Worm (Caenorhabditis elegans) whole organism, dauer: ENCODE measurements around the gene F36D3.8.

Source experiments
- unc-62 ChIP-seq: sonication (generic microtip); optimal IDR thresholded peaks from 2 replicates; lab custom pipeline; 2017; ENCODE audit warnings: missing biosample characterization, missing genetic modification reagents, missing genetic modification characterization

Gene F36D3.8

DNA sequence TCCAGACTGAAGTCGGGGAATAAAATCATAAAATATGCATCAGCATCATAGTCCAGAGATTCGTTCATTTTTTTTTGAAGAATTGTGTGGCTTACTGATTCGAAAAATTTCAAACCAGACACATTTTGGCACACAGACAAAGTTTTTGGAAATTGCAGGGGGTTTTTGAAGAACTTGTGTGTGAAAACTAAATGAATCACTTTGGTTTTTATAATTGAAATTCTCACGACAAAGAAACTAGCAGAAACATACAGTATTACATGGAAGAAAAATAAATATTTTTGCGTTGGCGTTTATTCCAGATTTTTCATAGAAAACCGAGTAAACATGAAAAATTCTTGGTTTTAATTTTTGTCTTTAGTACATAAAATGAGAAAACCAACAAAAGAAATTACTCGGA is 4.7 kb upstream of the F36D3.8 start, which contains the start of gene srw-34:
srw-34 (minus strand) TSS at position 101 of the 400 bp plus-strand sequence.
- TF ChIP-seq unc-62 (GFP tag; lab: Kevin White, UChicago): no peak

DNA sequence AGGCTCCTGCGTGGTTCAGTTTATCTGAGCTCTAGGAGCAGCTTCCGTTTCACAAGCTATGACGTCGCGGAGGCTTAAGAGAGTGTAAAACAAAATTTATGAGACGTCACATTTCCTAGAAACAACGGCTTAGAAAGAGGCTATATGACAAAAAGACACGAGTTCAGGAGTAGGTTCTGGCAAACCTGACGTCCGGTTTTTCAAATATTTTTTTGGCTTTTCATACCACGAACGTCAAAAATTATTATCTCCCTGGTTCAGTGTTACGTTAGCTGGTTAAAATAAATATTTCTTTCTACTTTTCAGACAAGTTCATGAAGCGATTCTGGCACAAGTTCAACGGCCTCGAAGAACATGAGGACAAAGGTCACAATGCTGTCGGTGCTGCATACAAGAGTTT is 838 bp downstream of the F36D3.8 start, which contains the start of gene F36D3.16:
F36D3.16 (plus strand) TSS at position 301 of the 400 bp plus-strand sequence.
- no peak for TF ChIP-seq unc-62 (GFP tag; lab: Kevin White, UChicago)

DNA sequence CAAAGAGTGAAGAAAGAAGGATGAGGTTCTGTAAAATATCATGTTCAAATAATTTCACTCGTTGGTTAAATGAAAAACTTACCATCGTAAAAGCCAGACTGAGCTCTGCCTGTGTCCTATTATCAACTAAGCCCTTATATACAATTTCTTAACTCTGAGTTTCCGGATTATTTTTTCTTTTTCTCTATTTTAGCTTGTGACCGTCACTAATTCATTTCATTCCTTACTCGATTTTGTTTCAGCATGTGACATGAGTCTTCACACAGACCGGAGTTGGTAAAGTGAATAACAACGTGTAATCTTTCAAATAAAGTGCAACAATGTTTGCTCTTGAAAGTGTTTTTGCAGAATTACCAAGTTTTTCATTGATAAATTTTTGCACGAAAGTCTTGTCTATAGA is 7.0 kb downstream of the F36D3.8 start, which contains the start of gene cpr-2:
cpr-2 (minus strand) TSS at position 101 of the 400 bp plus-strand sequence.
- TF ChIP-seq unc-62 (GFP tag; lab: Kevin White, UChicago): no peak

DNA sequence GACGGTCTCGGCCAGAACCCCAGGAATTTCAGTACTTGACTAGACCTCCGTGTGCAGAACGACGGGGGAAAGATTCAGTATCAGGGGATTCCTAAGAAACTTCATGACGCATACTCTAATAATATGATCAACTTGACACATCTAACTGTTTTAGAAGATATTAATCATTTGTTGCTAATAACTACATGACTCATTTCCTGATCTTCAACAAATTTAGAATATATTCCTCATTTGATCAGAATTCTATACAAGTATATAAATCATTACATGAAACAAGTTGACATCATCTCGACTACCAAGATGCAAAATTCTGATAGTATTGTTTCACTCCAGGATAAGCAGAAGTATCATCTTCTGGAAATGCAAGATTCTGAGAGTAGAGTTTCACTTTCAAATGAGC is 8.2 kb downstream of the F36D3.8 start, which contains the start of gene Y32B12B.8:
Y32B12B.8 (plus strand) TSS at position 301 of the 400 bp plus-strand sequence.
- TF ChIP-seq unc-62 (GFP tag; lab: Kevin White, UChicago): no peak

DNA sequence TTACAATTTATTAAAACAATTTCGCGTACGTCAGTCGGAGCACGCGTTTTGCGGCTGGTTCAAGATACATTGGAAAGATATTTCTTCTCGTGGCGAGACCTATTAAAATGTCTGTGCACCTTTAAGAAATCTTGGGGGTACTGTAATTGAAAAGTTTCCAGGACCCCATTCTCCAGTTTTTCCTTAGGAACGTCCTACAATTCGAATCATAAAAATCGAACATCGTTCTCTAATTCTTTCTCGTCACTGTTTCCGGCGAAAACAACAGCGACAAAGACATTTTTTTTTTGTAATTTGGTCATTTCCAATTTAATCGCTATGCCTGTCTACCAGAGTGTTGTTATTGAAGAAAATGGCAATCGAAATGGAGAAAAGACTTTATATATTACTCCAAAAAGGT is 9.7 kb downstream of the F36D3.8 start, which contains the start of gene Y32B12B.1:
Y32B12B.1 (plus strand) TSS at position 301 of the 400 bp plus-strand sequence.
- no peak for TF ChIP-seq unc-62 (GFP tag; lab: Kevin White, UChicago)

DNA sequence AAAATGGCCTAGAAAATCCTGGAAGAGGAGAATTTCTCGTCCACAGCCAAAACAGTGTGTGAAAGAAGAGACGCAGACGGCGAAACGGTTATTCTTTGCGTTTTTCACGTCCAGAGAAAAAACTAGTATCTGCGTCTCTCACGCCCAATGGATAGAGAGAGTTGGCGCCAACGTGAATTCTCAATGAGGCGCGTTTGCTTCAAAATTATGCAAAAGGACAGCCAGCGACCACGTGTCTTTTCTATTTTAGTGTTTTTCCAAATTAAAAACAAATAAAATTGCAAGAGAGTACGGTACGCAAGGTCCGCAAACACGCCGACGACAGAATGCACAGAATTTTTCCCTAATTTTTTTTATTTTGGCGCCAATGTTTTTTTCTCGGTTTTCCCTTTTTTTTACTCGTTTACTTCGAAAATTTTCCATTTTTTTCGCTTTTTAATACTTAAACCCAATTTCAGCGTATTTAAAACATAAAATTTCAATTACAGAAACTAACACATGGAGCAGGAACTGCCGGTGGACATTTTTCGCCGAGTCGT is 11.0 kb downstream of the F36D3.8 start, which contains the start of gene Y32B12B.2:
Y32B12B.2 (plus strand) TSS at position 489 of the 539 bp plus-strand sequence.
- no peak for TF ChIP-seq unc-62 (GFP tag; lab: Kevin White, UChicago)

DNA sequence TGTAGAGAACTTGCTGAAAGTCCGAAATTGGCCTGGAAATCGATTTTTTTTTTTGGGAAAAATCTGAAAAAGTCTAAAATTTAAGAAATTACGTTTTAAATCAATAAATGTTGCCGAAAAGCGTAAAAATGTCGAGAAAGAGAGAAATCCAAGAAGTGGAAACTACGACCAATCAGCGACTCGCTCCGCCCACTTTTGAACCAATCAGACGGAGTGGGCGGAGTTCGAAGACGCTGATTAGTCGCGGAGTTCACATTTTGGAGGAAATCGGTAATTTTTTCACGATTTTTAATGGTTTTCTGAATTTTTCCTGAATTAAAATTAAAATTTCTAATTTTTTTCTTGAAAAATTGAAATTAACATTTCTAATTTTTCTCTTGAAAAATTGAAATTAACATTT is 12.7 kb downstream of the F36D3.8 start:
- no peak for TF ChIP-seq unc-62 (GFP tag; lab: Kevin White, UChicago)

DNA sequence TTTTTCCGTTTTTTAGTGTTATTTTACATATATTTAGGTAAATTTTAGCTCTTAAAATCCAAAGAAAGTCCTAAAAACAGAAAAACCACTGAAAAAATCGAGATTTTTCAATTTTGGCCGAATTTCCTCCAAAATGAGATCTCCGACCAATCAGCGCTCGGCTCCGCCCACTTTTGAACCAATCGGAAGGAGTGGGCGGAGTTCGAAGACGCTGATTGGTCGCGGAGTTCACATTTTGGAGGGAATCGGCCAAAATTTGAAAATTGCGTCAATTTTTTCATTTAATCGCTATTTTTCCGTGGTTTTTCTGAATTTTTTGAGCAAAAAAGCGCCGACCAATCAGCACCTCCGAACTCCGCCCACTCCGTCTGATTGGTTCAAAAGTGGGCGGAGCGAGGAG is 13.7 kb downstream of the F36D3.8 start:
- TF ChIP-seq unc-62 (GFP tag; lab: Kevin White, UChicago): no peak

DNA sequence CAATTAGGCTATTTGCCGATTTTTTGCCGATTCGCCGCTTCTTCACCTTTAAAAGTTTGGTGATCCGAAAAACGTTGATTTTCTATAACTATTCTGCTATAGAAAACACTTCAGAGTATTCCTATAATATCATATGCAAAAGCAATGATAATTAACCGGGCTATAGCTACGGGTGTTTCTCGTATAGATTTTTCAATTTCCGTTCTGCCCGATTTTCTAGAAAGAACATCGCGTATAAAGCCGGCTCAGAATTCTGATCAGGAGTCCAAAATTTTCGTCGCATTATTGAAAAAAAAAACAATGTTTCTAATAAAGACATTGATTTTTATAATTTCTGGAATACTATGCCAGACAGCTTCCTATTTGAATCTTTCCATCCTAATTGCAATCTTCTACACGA is 23.7 kb downstream of the F36D3.8 start, which contains the start of gene srbc-65:
srbc-65 (plus strand) TSS at position 301 of the 400 bp plus-strand sequence.
- TF ChIP-seq unc-62 (GFP tag; lab: Kevin White, UChicago): no peak

DNA sequence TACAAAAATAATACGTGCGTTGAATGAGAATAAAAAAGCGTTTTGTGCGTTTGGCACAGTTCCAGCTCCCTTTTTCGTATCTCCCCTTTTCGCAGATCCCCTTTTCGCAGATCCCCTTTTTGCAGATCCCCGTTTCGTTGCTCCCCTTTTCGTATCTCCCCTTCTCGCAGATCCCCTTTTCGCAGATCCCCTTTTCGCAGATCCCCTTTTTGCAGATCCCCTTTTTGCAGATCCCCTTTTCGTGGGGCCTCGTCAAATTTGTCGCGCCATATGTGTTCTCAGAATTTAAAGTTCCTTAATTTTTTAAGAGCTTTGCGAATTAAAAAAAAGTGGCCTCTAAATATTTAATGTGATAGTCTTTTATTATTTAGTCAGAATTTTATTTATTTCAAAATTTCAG is 26.0 kb downstream of the F36D3.8 start, which contains the start of gene Y32B12B.4:
Y32B12B.4 (plus strand) TSS at position 399 of the 400 bp plus-strand sequence.
- TF ChIP-seq unc-62 (GFP tag; lab: Kevin White, UChicago): no peak

DNA sequence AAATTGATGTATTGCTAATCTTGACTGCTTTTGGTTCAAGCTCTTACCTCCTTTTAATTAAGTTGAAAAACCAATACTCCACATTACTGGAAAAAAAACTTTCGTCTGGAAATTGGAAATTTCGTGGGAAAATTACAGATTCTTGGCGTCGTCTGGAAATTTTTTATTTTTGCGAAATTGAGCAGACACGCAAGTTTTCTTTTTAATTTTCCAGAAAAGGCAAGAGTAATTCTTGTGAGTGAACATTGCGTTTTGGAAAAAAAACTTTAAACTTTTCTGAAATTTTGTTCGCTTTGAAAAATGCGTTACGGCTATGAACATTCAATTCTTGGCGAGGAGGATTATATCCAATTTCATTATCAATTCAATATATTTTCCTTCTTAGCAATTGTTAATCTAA is 38.7 kb downstream of the F36D3.8 start, which contains the start of gene sru-45:
sru-45 (plus strand) TSS at position 301 of the 400 bp plus-strand sequence.
- TF ChIP-seq unc-62 (GFP tag; lab: Kevin White, UChicago): no peak

DNA sequence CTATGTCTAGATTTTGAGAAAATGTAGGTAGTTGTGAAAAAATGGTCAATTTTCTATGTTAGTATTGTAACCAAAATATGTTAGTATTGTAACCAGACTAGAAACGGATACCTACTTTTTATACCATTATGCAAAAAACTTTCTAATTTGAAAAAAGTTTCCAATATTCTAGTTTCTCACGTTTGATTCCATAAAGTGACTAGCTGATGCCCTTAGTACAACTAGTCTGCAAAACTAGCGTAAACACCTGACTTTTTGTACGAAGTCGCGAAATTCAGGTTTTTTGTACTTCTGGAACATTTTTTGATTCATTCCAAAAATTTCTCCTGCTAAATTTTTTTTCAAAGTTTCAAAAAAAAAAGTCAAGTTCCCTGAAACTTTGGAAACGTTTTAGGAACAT is 41.1 kb downstream of the F36D3.8 start:
- TF ChIP-seq unc-62 (GFP tag; lab: Kevin White, UChicago): no peak

DNA sequence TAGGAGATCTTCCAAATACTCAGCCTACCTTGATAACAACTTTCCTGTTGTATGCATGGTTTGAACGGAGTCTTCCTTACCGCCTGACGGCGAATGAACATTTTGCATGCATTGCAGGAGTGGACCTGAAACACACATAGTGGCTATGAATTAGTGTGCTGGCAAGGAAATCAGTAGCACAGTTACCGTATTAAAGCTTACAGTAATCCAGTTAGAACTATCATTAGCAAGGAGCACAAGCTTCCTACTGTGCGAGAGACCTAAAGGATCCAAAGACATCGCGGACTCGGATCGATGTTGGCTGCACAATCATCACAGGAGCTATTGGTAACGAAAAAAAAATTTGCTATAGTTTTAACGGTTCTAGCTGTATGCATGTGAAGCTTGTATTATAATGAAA is 43.7 kb downstream of the F36D3.8 start, which contains the start of gene nhr-233:
nhr-233 (minus strand) TSS at position 101 of the 400 bp plus-strand sequence.
- TF ChIP-seq unc-62 (GFP tag; lab: Kevin White, UChicago): no peak

DNA sequence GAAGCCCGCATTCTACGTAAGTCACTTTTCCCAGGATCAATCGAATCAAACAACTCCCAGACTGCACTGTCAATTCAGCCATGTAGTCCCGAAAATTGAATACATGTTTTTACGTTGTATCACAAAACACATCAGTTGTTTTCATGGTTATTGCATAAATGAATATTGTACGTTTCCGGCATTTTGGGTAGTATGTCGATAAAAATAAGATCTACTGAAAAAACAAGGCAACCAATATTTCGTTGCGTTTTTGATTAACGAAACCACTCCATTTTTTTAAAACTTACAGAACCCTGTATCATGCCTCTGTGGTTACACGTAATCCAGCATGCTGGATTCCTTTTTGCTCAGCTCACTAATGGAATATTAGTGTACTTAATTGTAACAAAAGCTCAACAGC is 46.2 kb downstream of the F36D3.8 start, which contains the start of gene str-149:
str-149 (plus strand) TSS at position 301 of the 400 bp plus-strand sequence.
- no peak for TF ChIP-seq unc-62 (GFP tag; lab: Kevin White, UChicago)

DNA sequence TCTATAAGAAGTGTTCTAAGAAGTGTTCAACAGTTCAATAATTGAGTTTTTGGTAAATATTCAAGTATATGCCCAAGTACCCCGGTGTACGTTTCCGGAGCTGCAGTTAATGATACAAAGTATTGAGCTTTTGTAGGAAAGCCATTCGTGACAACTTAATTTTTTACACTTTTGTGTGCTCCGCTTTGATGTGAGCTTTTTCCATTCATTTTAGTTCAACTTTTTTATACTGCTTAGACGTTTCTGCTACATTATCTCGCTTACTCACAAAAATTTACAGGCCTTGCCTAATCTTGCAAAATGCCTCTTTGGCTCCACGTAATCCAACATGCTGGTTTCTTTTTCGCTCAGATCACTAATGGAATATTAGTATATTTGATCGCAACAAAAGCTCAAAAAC is 48.9 kb downstream of the F36D3.8 start, which contains the start of gene str-151:
str-151 (plus strand) TSS at position 301 of the 400 bp plus-strand sequence.
- no peak for TF ChIP-seq unc-62 (GFP tag; lab: Kevin White, UChicago)
